Worm (Caenorhabditis elegans): ENCODE data around the gene nhr-4.
"Not testable (repeated sequence)": the region's sequence is repeated elsewhere in the genome, so short reads cannot be mapped to it uniquely, and the experiment has no call there.

The nhr-4 gene

ce11 chrIV:9837349-9837748, 41.8 kb upstream of the nhr-4 start, which contains the start of gene msp-10:
TSS of gene msp-10 (plus strand) at chrIV:9837649.
- not testable (repeated sequence) for TF ChIP-seq ama-1 (optimal IDR thresholded peaks at IDR 0.05); mbf-1 (tag; optimal IDR thresholded peaks at IDR 0.05); C34F6.9 (tag; optimal IDR thresholded peaks at IDR 0.05)

- TF ChIP-seq ztf-1 (GFP tag; conservative IDR thresholded peaks at IDR 0.05) (no peak), sma-3 (GFP tag; optimal IDR thresholded peaks at IDR 0.05) (no peak), nhr-21 (tag; optimal IDR thresholded peaks at IDR 0.05) (no peak), C34F6.9 (tag; optimal IDR thresholded peaks at IDR 0.05) (no peak), aly-2 (tag; optimal IDR thresholded peaks at IDR 0.05) (no peak), R02D3.7 (tag; optimal IDR thresholded peaks at IDR 0.05) (no peak), F13H6.1 (tag; optimal IDR thresholded peaks at IDR 0.05) (no peak)
These were observed 38.0 kb upstream of the nhr-4 start, which contains the start of the genes kin-24 and msp-56 for ce11 chrIV:9840984-9841590. TSS of gene kin-24 (minus strand) at chrIV:9841084. TSS of gene msp-56 (plus strand) at chrIV:9841540.

- TF ChIP-seq gmeb-1 (tag; optimal IDR thresholded peaks at IDR 0.05) = no peak
- no peak for TF ChIP-seq unc-39 (tag; optimal IDR thresholded peaks at IDR 0.05)
- TF ChIP-seq mbf-1 (tag; optimal IDR thresholded peaks at IDR 0.05) = no peak
- TF ChIP-seq ztf-1 (GFP tag; conservative IDR thresholded peaks at IDR 0.05) = no peak
- no peak for TF ChIP-seq crh-2 (tag; optimal IDR thresholded peaks at IDR 0.05)
- no peak for TF ChIP-seq ZK546.5 (tag; optimal IDR thresholded peaks at IDR 0.05)
- TF ChIP-seq peb-1 (tag; optimal IDR thresholded peaks at IDR 0.05) = no peak
- no peak for TF ChIP-seq sma-3 (GFP tag; optimal IDR thresholded peaks at IDR 0.05)
These were observed 37.1 kb upstream of the nhr-4 start, which contains the start of gene K07F5.17 for ce11 chrIV:9842071-9842470. TSS of gene K07F5.17 (plus strand) at chrIV:9842371.

- TF ChIP-seq mab-5 (tag; optimal IDR thresholded peaks at IDR 0.05) = no peak
These were observed 35.4 kb upstream of the nhr-4 start, which contains the start of gene nspd-2 for ce11 chrIV:9843760-9844159. TSS of gene nspd-2 (plus strand) at chrIV:9844060.

- TF ChIP-seq mdl-1 (tag; optimal IDR thresholded peaks at IDR 0.05) (no peak), sma-9 (GFP tag; optimal IDR thresholded peaks at IDR 0.05) (no peak), sma-9 (tag; optimal IDR thresholded peaks at IDR 0.05) (no peak), nhr-6 (tag; optimal IDR thresholded peaks at IDR 0.05) (no peak), nhr-12 (tag; optimal IDR thresholded peaks at IDR 0.05) (no peak), unc-55 (GFP tag; optimal IDR thresholded peaks at IDR 0.05) (no peak), ZK546.5 (tag; optimal IDR thresholded peaks at IDR 0.05) (no peak), egl-27 (tag; optimal IDR thresholded peaks at IDR 0.05) (no peak), dmd-4 (tag; optimal IDR thresholded peaks at IDR 0.05) (no peak)
These were observed 32.6 kb upstream of the nhr-4 start, which contains the start of gene K07F5.6 for ce11 chrIV:9846574-9846973. TSS of gene K07F5.6 (minus strand) at chrIV:9846674.

ce11 chrIV:9848075-9848474, 31.1 kb upstream of the nhr-4 start, which contains the start of gene K07F5.7:
TSS of gene K07F5.7 (minus strand) at chrIV:9848175.
- TF ChIP-seq C34F6.9 (tag; optimal IDR thresholded peaks at IDR 0.05) (no peak), nhr-25 (tag; optimal IDR thresholded peaks at IDR 0.05) (no peak), lsy-2 (tag; optimal IDR thresholded peaks at IDR 0.05) (no peak), gmeb-1 (tag; optimal IDR thresholded peaks at IDR 0.05) (no peak), unc-62 (GFP tag; optimal IDR thresholded peaks at IDR 0.05) (no peak), zag-1 (tag; optimal IDR thresholded peaks at IDR 0.05) (no peak), sma-9 (GFP tag; optimal IDR thresholded peaks at IDR 0.05) (no peak), sma-9 (tag; optimal IDR thresholded peaks at IDR 0.05) (no peak), lin-13 (GFP tag; optimal IDR thresholded peaks at IDR 0.05) (no peak), fos-1 (tag; optimal IDR thresholded peaks at IDR 0.05) (no peak)

- no peak for TF ChIP-seq unc-55 (GFP tag; optimal IDR thresholded peaks at IDR 0.05)
- TF ChIP-seq ztf-1 (GFP tag; conservative IDR thresholded peaks at IDR 0.05) = no peak
- no peak for TF ChIP-seq ceh-82 (tag; optimal IDR thresholded peaks at IDR 0.05)
- no peak for TF ChIP-seq ztf-11 (tag; optimal IDR thresholded peaks at IDR 0.05)
- no peak for TF ChIP-seq dmd-4 (tag; optimal IDR thresholded peaks at IDR 0.05)
- TF ChIP-seq unc-39 (tag; optimal IDR thresholded peaks at IDR 0.05) = no peak
- TF ChIP-seq mab-5 (tag; optimal IDR thresholded peaks at IDR 0.05) = no peak
- TF ChIP-seq ZK546.5 (tag; optimal IDR thresholded peaks at IDR 0.05) = no peak
These were observed 29.5 kb upstream of the nhr-4 start, which contains the start of gene K07F5.8 for ce11 chrIV:9849624-9850023. TSS of gene K07F5.8 (minus strand) at chrIV:9849724.

Data from whole organism, L2 larva.